Worm (Caenorhabditis elegans): Measurements from ENCODE around the gene msp-31.

msp-31 gene

ce11 chrII:4953289-4953688, 36.9 kb upstream of the msp-31 start, which contains the start of gene ndx-3:
Gene ndx-3 (plus strand): TSS chrII:4953589.
- no peak for TF ChIP-seq ztf-22 (GFP tag; optimal IDR thresholded peaks at IDR 0.05)
- TF ChIP-seq aptf-2 (GFP tag; conservative IDR thresholded peaks at IDR 0.05), result no peak
- no peak for TF ChIP-seq let-526 (GFP tag; IDR thresholded peaks at IDR 0.05)
- TF ChIP-seq snpc-1.1 (tag; optimal IDR thresholded peaks at IDR 0.05; ENCODE audit: insufficient read depth), result no peak
- no peak for TF ChIP-seq athp-1 (tag; optimal IDR thresholded peaks at IDR 0.05)
- TF ChIP-seq rcor-1 (GFP tag; IDR thresholded peaks at IDR 0.05), result no peak
- no peak for TF ChIP-seq snpc-1.3 (tag; optimal IDR thresholded peaks at IDR 0.05; ENCODE audit: insufficient read depth)
- TF ChIP-seq akir-1 (GFP tag; optimal IDR thresholded peaks at IDR 0.05), result no peak
- TF ChIP-seq F10E7.11 (tag; optimal IDR thresholded peaks at IDR 0.05), result no peak
- no peak for TF ChIP-seq F37B4.10 (GFP tag; IDR thresholded peaks at IDR 0.05)
- TF ChIP-seq ceh-79 (tag; optimal IDR thresholded peaks at IDR 0.05), result no peak
- TF ChIP-seq nhr-27 (tag; optimal IDR thresholded peaks at IDR 0.05), result no peak

- TF ChIP-seq madf-3 (GFP tag; IDR thresholded peaks at IDR 0.05), result 0 out of 2 replicates have a peak, but pooled peaks have one; percentile 42
- TF ChIP-seq hmg-1.2 (GFP tag; IDR thresholded peaks at IDR 0.05), result 0 out of 2 replicates have a peak, but pooled peaks have one; percentile 11
- peak; percentile 47 for TF ChIP-seq xnd-1 (tag; optimal IDR thresholded peaks at IDR 0.05)
- peak; percentile 43 for TF ChIP-seq snpc-3.4 (tag; optimal IDR thresholded peaks at IDR 0.05)
- TF ChIP-seq F10E7.11 (tag; optimal IDR thresholded peaks at IDR 0.05), result no peak
- TF ChIP-seq ztf-28 (GFP tag; IDR thresholded peaks at IDR 0.05), result no peak
- no peak for TF ChIP-seq F39B2.1 (GFP tag; IDR thresholded peaks at IDR 0.05)
- TF ChIP-seq efl-1 (GFP tag; optimal IDR thresholded peaks at IDR 0.05), result peak; percentile 64
- TF ChIP-seq dpl-1 (GFP tag; optimal IDR thresholded peaks at IDR 0.05), result peak; percentile 16
- TF ChIP-seq mel-28 (tag; optimal IDR thresholded peaks at IDR 0.05; ENCODE audit: borderline replicate concordance), result no peak
- TF ChIP-seq pha-4 (tag; optimal IDR thresholded peaks at IDR 0.05), result no peak
- TF ChIP-seq F33H1.4 (GFP tag; IDR thresholded peaks at IDR 0.05), result 0 out of 2 replicates have a peak, but pooled peaks have one; percentile 18
- peak; percentile 51 for TF ChIP-seq madf-8 (GFP tag; conservative IDR thresholded peaks at IDR 0.05)
- peak; percentile 17; the same call in 1 of the 2 replicates for TF ChIP-seq ceh-91 (GFP tag; IDR thresholded peaks at IDR 0.05)
- TF ChIP-seq lsl-1 (GFP tag; optimal IDR thresholded peaks at IDR 0.05), result peak; percentile 35
- peak; percentile 78 for TF ChIP-seq madf-6 (GFP tag; IDR thresholded peaks at IDR 0.05)
Observed at ce11 chrII:4949380-4949950, 33.1 kb upstream of the msp-31 start, which contains the start of the genes try-1 and zyg-12. Gene try-1 (minus strand): TSS chrII:4949527. Gene zyg-12 (plus strand): TSS chrII:4949900.

ce11 chrII:4948118-4948517, 31.8 kb upstream of the msp-31 start:
- TF ChIP-seq aptf-3 (GFP tag; IDR thresholded peaks at IDR 0.05) (no peak), pha-4 (tag; optimal IDR thresholded peaks at IDR 0.05) (no peak), Y79H2A.3 (GFP tag; conservative IDR thresholded peaks at IDR 0.05) (no peak), ZK185.1 (tag; optimal IDR thresholded peaks at IDR 0.05; ENCODE audit: poor library complexity, severe bottlenecking) (no peak), egl-18 (GFP tag; IDR thresholded peaks at IDR 0.05) (0 out of 2 replicates have a peak, but pooled peaks have one; percentile 54), ztf-25 (GFP tag; IDR thresholded peaks at IDR 0.05) (no peak), xnd-1 (tag; optimal IDR thresholded peaks at IDR 0.05) (no peak), madf-3 (GFP tag; IDR thresholded peaks at IDR 0.05) (no peak), sptf-2 (GFP tag; optimal IDR thresholded peaks at IDR 0.05) (no peak), attf-5 (GFP tag; optimal IDR thresholded peaks at IDR 0.05) (no peak), F22D6.2 (tag; optimal IDR thresholded peaks at IDR 0.05) (no peak), cebp-1 (GFP tag; IDR thresholded peaks at IDR 0.05) (no peak), cebp-1 (tag; optimal IDR thresholded peaks at IDR 0.05) (no peak), F49E8.2 (tag; optimal IDR thresholded peaks at IDR 0.05; ENCODE audit: insufficient read depth) (no peak), hlh-12 (tag; optimal IDR thresholded peaks at IDR 0.05) (no peak), ekl-4 (GFP tag; IDR thresholded peaks at IDR 0.05) (0 out of 2 replicates have a peak, but pooled peaks have one; percentile 17), C17E4.6 (GFP tag; IDR thresholded peaks at IDR 0.05) (peak; percentile 52; the same call in 1 of the 2 replicates), ceh-40 (GFP tag; IDR thresholded peaks at IDR 0.05) (no peak), efl-1 (GFP tag; optimal IDR thresholded peaks at IDR 0.05) (no peak), repo-1 (tag; optimal IDR thresholded peaks at IDR 0.05) (peak; percentile 63), F39B2.1 (GFP tag; IDR thresholded peaks at IDR 0.05) (no peak), Y53G8AR.9 (GFP tag; conservative IDR thresholded peaks at IDR 0.05) (0 out of 2 replicates have a peak, but pooled peaks have one; percentile 47)
